Worm (Caenorhabditis elegans) whole organism, L1 larva: Measurements from ENCODE around the gene lips-6.
A peak's percentile ranks its signal among the peaks of the same experiment; 100 is the strongest.

Experiments
- F16B12.6 ChIP-seq: fragments of 150-350 bp; optimal IDR thresholded peaks from 2 replicates; lab custom pipeline; 2014; ENCODE audit warnings: missing biosample characterization, missing genetic modification characterization
- Y116A8C.19 ChIP-seq: sonication (generic microtip); optimal IDR thresholded peaks from 2 replicates; lab custom pipeline; 2016; ENCODE audit warnings: missing compliant biosample characterization, missing genetic modification characterization, borderline replicate concordance
- alr-1 ChIP-seq: fragments of 200-800 bp; sonication (Bioruptor generic); optimal IDR thresholded peaks from 2 replicates; lab custom pipeline; 2018; ENCODE audit warnings: borderline replicate concordance, mild to moderate bottlenecking, missing genetic modification characterization, missing compliant biosample characterization
- ama-1 ChIP-seq: fragments of 150-350 bp; optimal IDR thresholded peaks from 2 replicates; lab custom pipeline; 2014
- blmp-1 ChIP-seq: fragments of 150-350 bp; optimal IDR thresholded peaks from 2 replicates; lab custom pipeline; 2014; ENCODE audit warnings: missing biosample characterization, missing genetic modification characterization
- ceh-8 ChIP-seq: fragments of 200-800 bp; sonication (Bioruptor generic); optimal IDR thresholded peaks from 2 replicates; lab custom pipeline; 2018; ENCODE audit warnings: mild to moderate bottlenecking, missing genetic modification characterization, moderate library complexity, missing compliant biosample characterization
- ceh-90 ChIP-seq: sonication (generic microtip); optimal IDR thresholded peaks from 2 replicates; lab custom pipeline; 2016; ENCODE audit warnings: missing genetic modification characterization, missing compliant biosample characterization
- dpl-1 ChIP-seq, 3 experiments: fragments of 150-350 bp in 2 of 3; sonication (generic microtip) in 1 of 3; optimal IDR thresholded peaks; 2 replicates each; lab custom pipeline; 2014 to 2017; ENCODE audit warnings: missing biosample characterization in 3 of 3, missing genetic modification characterization in 3 of 3, missing genetic modification reagents in 3 of 3
- efl-1 ChIP-seq, 4 experiments: fragments of 150-350 bp; optimal IDR thresholded peaks in 3 of 4; peaks in 1 of 4; 1 replicate in 1 of 4; 2 replicates in 3 of 4; lab custom pipeline; 2014; ENCODE audit warnings: missing biosample characterization in 2 of 4, missing genetic modification characterization in 2 of 4, missing genetic modification reagents in 2 of 4
- elt-2 ChIP-seq: sonication (generic microtip); optimal IDR thresholded peaks from 2 replicates; lab custom pipeline; 2016; ENCODE audit warnings: missing genetic modification characterization, mild to moderate bottlenecking, inconsistent platforms, missing compliant biosample characterization, missing genetic modification reagents
- elt-3 ChIP-seq, 6 experiments: fragments of 150-350 bp in 1 of 6; sonication (generic microtip); optimal IDR thresholded peaks; 2 replicates each; lab custom pipeline; 2017 to 2018; ENCODE audit warnings: missing biosample characterization in 6 of 6, missing genetic modification characterization in 6 of 6, inconsistent platforms in 1 of 6
- fkh-4 ChIP-seq: sonication (generic microtip); optimal IDR thresholded peaks from 2 replicates; lab custom pipeline; 2016; ENCODE audit warnings: missing compliant biosample characterization, missing genetic modification characterization, borderline replicate concordance
- hlh-17 ChIP-seq: fragments of 200-800 bp; sonication (Bioruptor generic); optimal IDR thresholded peaks from 2 replicates; lab custom pipeline; 2018; ENCODE audit warnings: missing genetic modification characterization, mild to moderate bottlenecking, missing compliant biosample characterization, moderate library complexity, borderline replicate concordance
- hlh-4 ChIP-seq: sonication (generic microtip); optimal IDR thresholded peaks from 2 replicates; lab custom pipeline; 2016; ENCODE audit warnings: mild to moderate bottlenecking, missing genetic modification characterization, missing compliant biosample characterization
- lin-14 ChIP-seq: fragments of 200-800 bp; sonication (Bioruptor generic); optimal IDR thresholded peaks from 2 replicates; lab custom pipeline; 2018; ENCODE audit warnings: mild to moderate bottlenecking, missing genetic modification characterization, moderate library complexity, missing compliant biosample characterization
- lin-35 ChIP-seq, 2 experiments: fragments of 150-350 bp; optimal IDR thresholded peaks; 2 replicates each; lab custom pipeline; 2014; ENCODE audit warnings: missing biosample characterization in 2 of 2, missing genetic modification characterization in 2 of 2, missing genetic modification reagents in 2 of 2
- lir-3 ChIP-seq: sonication (generic microtip); optimal IDR thresholded peaks from 2 replicates; lab custom pipeline; 2016; ENCODE audit warnings: mild to moderate bottlenecking, missing genetic modification characterization, moderate library complexity, missing compliant biosample characterization; ENCODE audit not compliant: poor library complexity
- lsy-2 ChIP-seq, 2 experiments: fragments of 150-350 bp; optimal IDR thresholded peaks; 2 replicates each; lab custom pipeline; 2014; ENCODE audit warnings: missing biosample characterization in 2 of 2, missing genetic modification characterization in 2 of 2
- mab-9 ChIP-seq: fragments of 200-800 bp; sonication (Bioruptor generic); IDR thresholded peaks from 2 replicates; pipeline ENCODE4 v1.3.6; 2022; ENCODE audit warnings: missing genetic modification reagents, missing genetic modification characterization, missing compliant biosample characterization
- mdl-1 ChIP-seq, 2 experiments: fragments of 150-350 bp; optimal IDR thresholded peaks; 2 replicates each; lab custom pipeline; 2014 to 2017; ENCODE audit warnings: missing biosample characterization in 2 of 2, missing genetic modification characterization in 2 of 2, inconsistent platforms in 1 of 2
- nhr-12 ChIP-seq: sonication (generic microtip); optimal IDR thresholded peaks from 2 replicates; lab custom pipeline; 2017; ENCODE audit warnings: missing biosample characterization, missing genetic modification characterization
- nhr-19 ChIP-seq: fragments of 200-800 bp; sonication (Bioruptor generic); conservative IDR thresholded peaks from 2 replicates; pipeline ENCODE4 v1.3.6; 2022; ENCODE audit warnings: missing genetic modification characterization, missing compliant biosample characterization
- nhr-20 ChIP-seq: sonication (generic microtip); optimal IDR thresholded peaks from 2 replicates; lab custom pipeline; 2016; ENCODE audit warnings: mild to moderate bottlenecking, missing genetic modification characterization, missing compliant biosample characterization
- nhr-28 ChIP-seq: fragments of 150-350 bp; optimal IDR thresholded peaks from 2 replicates; lab custom pipeline; 2014; ENCODE audit warnings: missing biosample characterization, missing genetic modification characterization
- nhr-71 ChIP-seq: sonication (generic microtip); optimal IDR thresholded peaks from 2 replicates; lab custom pipeline; 2016; ENCODE audit warnings: mild to moderate bottlenecking, missing genetic modification characterization, moderate library complexity, missing compliant biosample characterization
- nhr-76 ChIP-seq: sonication (generic microtip); optimal IDR thresholded peaks from 2 replicates; lab custom pipeline; 2017; ENCODE audit warnings: missing biosample characterization, missing genetic modification characterization
- nhr-85 ChIP-seq: sonication (generic microtip); peaks from one replicate; lab custom pipeline; 2016; ENCODE audit warnings: missing genetic modification characterization, inconsistent platforms, missing compliant biosample characterization
- nhr-90 ChIP-seq: sonication (generic microtip); optimal IDR thresholded peaks from 2 replicates; lab custom pipeline; 2016; ENCODE audit warnings: mild to moderate bottlenecking, missing genetic modification characterization, missing compliant biosample characterization; ENCODE audit not compliant: poor library complexity
- pax-3 ChIP-seq: fragments of 200-800 bp; sonication (Bioruptor generic); optimal IDR thresholded peaks from 2 replicates; lab custom pipeline; 2018; ENCODE audit warnings: mild to moderate bottlenecking, missing genetic modification characterization, moderate library complexity, missing compliant biosample characterization
- pqm-1 ChIP-seq: sonication (generic microtip); optimal IDR thresholded peaks from 3 replicates; lab custom pipeline; 2017; ENCODE audit warnings: missing biosample characterization, missing genetic modification characterization
- rnt-1 ChIP-seq: sonication (generic microtip); optimal IDR thresholded peaks from 2 replicates; lab custom pipeline; 2016; ENCODE audit warnings: mild to moderate bottlenecking, missing genetic modification characterization, moderate library complexity, missing compliant biosample characterization
- skn-1 ChIP-seq: fragments of 150-350 bp; optimal IDR thresholded peaks from 2 replicates; lab custom pipeline; 2014; ENCODE audit warnings: missing biosample characterization, missing genetic modification characterization
- snpc-4 ChIP-seq: fragments of 150-350 bp; optimal IDR thresholded peaks from 2 replicates; lab custom pipeline; 2014; ENCODE audit warnings: missing biosample characterization, missing genetic modification characterization
- snu-23 ChIP-seq: sonication (generic microtip); optimal IDR thresholded peaks from 2 replicates; lab custom pipeline; 2016; ENCODE audit warnings: missing genetic modification characterization, missing compliant biosample characterization
- sox-4 ChIP-seq: sonication (generic microtip); optimal IDR thresholded peaks from 2 replicates; lab custom pipeline; 2016; ENCODE audit warnings: missing genetic modification characterization, missing compliant biosample characterization
- sptf-1 ChIP-seq: fragments of 150-350 bp; optimal IDR thresholded peaks from 2 replicates; lab custom pipeline; 2014; ENCODE audit warnings: missing biosample characterization, missing genetic modification characterization
- swsn-7 ChIP-seq: sonication (generic microtip); optimal IDR thresholded peaks from 2 replicates; lab custom pipeline; 2016; ENCODE audit warnings: missing genetic modification characterization, missing compliant biosample characterization
- tbx-2 ChIP-seq: sonication (generic microtip); optimal IDR thresholded peaks from 2 replicates; lab custom pipeline; 2016; ENCODE audit warnings: missing genetic modification characterization, missing compliant biosample characterization
- tlp-1 ChIP-seq: fragments of 150-350 bp; optimal IDR thresholded peaks from 2 replicates; lab custom pipeline; 2014; ENCODE audit warnings: missing biosample characterization, missing genetic modification characterization
- unc-130 ChIP-seq: fragments of 150-350 bp; optimal IDR thresholded peaks from 2 replicates; lab custom pipeline; 2017; ENCODE audit warnings: missing biosample characterization, missing genetic modification characterization, inconsistent platforms
- unc-86 ChIP-seq: sonication (generic microtip); optimal IDR thresholded peaks from 2 replicates; lab custom pipeline; 2016; ENCODE audit warnings: missing genetic modification characterization, missing compliant biosample characterization
- unc-98 ChIP-seq: fragments of 200-800 bp; sonication (Bioruptor generic); IDR thresholded peaks from 2 replicates; pipeline ENCODE4 v1.3.6; 2022; ENCODE audit warnings: missing genetic modification characterization, missing compliant biosample characterization
- ztf-11 ChIP-seq, 2 experiments: sonication (generic microtip); optimal IDR thresholded peaks; 2 replicates each; lab custom pipeline; 2016 to 2017; ENCODE audit warnings: missing genetic modification characterization in 2 of 2, missing biosample characterization in 1 of 2, missing compliant biosample characterization in 1 of 2

The lips-6 gene

DNA sequence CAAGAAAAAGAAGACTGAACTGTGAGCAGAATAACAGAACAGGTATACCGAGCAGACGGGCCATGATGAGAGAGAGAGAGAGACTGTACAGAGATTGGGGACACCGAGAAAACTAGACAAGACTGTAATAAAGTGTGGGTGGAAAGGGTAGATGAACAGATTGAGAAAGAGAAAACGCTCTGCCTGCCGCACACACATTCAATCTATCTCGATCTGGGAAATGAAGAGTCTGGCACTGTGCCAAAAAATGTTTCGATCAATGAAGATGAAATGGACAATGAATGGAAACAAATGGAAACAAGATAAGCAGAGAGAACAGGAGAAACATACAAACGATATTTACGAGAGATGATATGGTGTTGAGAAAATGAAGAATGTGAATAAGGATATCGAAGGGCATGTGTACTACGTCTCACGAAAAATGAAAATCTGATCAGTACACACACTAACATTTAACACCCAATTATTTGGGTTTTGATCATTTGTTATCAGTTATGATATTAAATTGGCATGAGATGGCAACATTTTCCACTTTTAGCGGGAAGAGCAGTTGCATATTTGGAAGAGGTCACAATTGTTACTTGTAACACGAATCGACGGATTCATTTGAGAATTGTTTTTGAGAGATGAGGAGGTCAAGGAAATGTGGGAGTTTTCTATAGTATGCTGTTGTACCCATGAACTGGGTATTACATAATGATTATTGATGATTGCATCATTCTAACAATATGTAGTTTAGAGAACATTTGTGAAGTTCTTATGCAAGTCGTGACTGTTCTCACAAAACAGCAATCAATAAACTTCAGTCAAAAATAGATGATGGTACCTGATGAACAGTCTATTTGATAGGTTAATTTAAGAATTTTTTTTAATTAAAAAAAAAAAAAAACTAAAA is 29.6 kb upstream of the lips-6 start:
- TF ChIP-seq hlh-17 (GFP tag; lab: Kevin White, UChicago) (no peak), elt-3 (tag; optimal IDR thresholded peaks at IDR 0.05; lab: Kevin White, UChicago) (peak in 2 of 6 experiments; percentile 53 to 67), pqm-1 (tag; lab: Kevin White, UChicago) (no peak), lir-3 (tag; lab: Kevin White, UChicago) (no peak), mdl-1 (tag; optimal IDR thresholded peaks at IDR 0.05; lab: Kevin White, UChicago) (no peak), blmp-1 (tag; lab: Kevin White, UChicago) (peak; percentile 69), unc-98 (GFP tag; lab: Robert Waterston, UW) (no peak), hlh-4 (tag; lab: Kevin White, UChicago) (no peak), lin-35 (GFP tag; optimal IDR thresholded peaks at IDR 0.05; lab: Kevin White, UChicago) (no peak), nhr-12 (tag; lab: Kevin White, UChicago) (no peak), snu-23 (GFP tag; lab: Kevin White, UChicago) (peak; percentile 59), pax-3 (tag; lab: Kevin White, UChicago) (no peak), alr-1 (tag; lab: Kevin White, UChicago) (no peak), fkh-4 (no peak), nhr-71 (tag; lab: Kevin White, UChicago) (peak; percentile 48), nhr-85 (peak; percentile 92), F16B12.6 (tag; lab: Kevin White, UChicago) (no peak), sptf-1 (tag; lab: Kevin White, UChicago) (no peak), mab-9 (no peak), sox-4 (tag; lab: Kevin White, UChicago) (no peak), nhr-19 (peak; percentile 22), nhr-76 (tag; lab: Kevin White, UChicago) (no peak), efl-1 (optimal IDR thresholded peaks at IDR 0.05; lab: Kevin White, UChicago) (peak in 1 of 2 experiments; percentile 10), efl-1 (GFP tag; optimal IDR thresholded peaks at IDR 0.05 in 1 of 2; lab: Kevin White, UChicago) (peak in 1 of 2 experiments; percentile 92), ztf-11 (tag; optimal IDR thresholded peaks at IDR 0.05; lab: Kevin White, UChicago) (no peak), nhr-90 (tag; lab: Kevin White, UChicago) (peak; percentile 53), ceh-90 (tag; lab: Kevin White, UChicago) (no peak), unc-86 (tag; lab: Kevin White, UChicago) (no peak), nhr-20 (peak; percentile 71), skn-1 (no peak), lsy-2 (tag; optimal IDR thresholded peaks at IDR 0.05; lab: Kevin White, UChicago) (peak in 1 of 2 experiments; percentile 23), dpl-1 (GFP tag; optimal IDR thresholded peaks at IDR 0.05; lab: Kevin White, UChicago) (peak in 1 of 3 experiments; percentile 18), unc-130 (tag; lab: Kevin White, UChicago) (peak; percentile 19), tbx-2 (peak; percentile 21), lin-14 (GFP tag; lab: Kevin White, UChicago) (peak; percentile 74), rnt-1 (tag; lab: Kevin White, UChicago) (peak; percentile 31)

ce11 chrIV:12043054-12043453 is 27.6 kb upstream of the lips-6 start:
- TF ChIP-seq unc-130 (tag; lab: Kevin White, UChicago) (no peak), nhr-19 (peak; percentile 39; the same call in 1 of the 2 replicates), swsn-7 (tag; lab: Kevin White, UChicago) (no peak), nhr-20 (peak; percentile 32), elt-3 (tag; optimal IDR thresholded peaks at IDR 0.05; lab: Kevin White, UChicago) (no peak), ceh-8 (GFP tag; lab: Kevin White, UChicago) (no peak), ama-1 (lab: Kevin White, UChicago) (no peak), nhr-28 (tag; lab: Kevin White, UChicago) (no peak), Y116A8C.19 (tag; lab: Kevin White, UChicago) (no peak), snpc-4 (no peak), nhr-71 (tag; lab: Kevin White, UChicago) (peak; percentile 6), lsy-2 (tag; optimal IDR thresholded peaks at IDR 0.05; lab: Kevin White, UChicago) (no peak), alr-1 (tag; lab: Kevin White, UChicago) (no peak), elt-2 (tag; lab: Kevin White, UChicago) (peak; percentile 14), tlp-1 (tag; lab: Kevin White, UChicago) (no peak), lin-35 (GFP tag; optimal IDR thresholded peaks at IDR 0.05; lab: Kevin White, UChicago) (peak in 1 of 2 experiments; percentile 25)
- TF ChIP-seq, all 84 proteins: peak for 5
